Fruit fly (Drosophila melanogaster): Measurements from ENCODE around the gene PKD.

The PKD gene

DNA sequence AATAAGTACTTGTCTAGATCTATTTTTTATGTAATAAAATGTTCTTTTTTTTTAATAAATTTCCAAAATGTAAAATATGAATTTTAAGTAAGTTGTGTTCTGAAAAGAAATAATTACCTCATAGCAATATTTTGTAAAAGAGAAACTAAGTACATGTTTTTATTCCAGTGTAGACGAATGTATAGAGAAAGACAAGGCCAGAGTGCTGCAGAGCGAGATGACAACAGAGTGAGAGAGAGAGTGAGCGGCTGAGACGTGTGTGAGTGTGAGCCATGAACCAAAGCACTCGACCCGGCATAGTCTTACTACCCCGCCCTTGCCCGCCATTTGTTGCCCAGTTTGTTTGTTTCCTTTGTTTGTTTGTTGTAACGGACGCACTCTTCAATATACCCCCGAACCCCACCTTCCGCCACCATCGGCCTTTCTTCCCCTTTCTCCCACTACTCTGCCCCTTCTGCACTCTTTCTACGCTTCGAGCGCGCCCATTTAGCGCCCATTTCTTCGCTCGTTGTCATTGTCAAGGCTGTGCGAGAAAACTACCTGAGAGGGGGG lies 2.8 kb downstream of the PKD start (continued):
- no peak for TF ChIP-seq Lim3 (GFP tag; IDR thresholded peaks at IDR 0.05)
- peak; percentile 2 for TF ChIP-seq Vsx1 (GFP tag; optimal IDR thresholded peaks at IDR 0.05)
- TF ChIP-seq oc (tag; optimal IDR thresholded peaks at IDR 0.05), result peak; percentile 86
- TF ChIP-seq CG18011 (GFP tag; optimal IDR thresholded peaks at IDR 0.05), result peak; percentile 24
- TF ChIP-seq CG2120 (GFP tag; optimal IDR thresholded peaks at IDR 0.05), result peak; percentile 11
- TF ChIP-seq Gsc (GFP tag; IDR thresholded peaks at IDR 0.05), result no peak
- TF ChIP-seq Drgx (GFP tag; IDR thresholded peaks at IDR 0.05), result peak; percentile 44; the same call in 1 of the 2 replicates
- TF ChIP-seq jing (GFP tag; optimal IDR thresholded peaks at IDR 0.05), result no peak
- peak; percentile 63 for TF ChIP-seq onecut (GFP tag; IDR thresholded peaks at IDR 0.05)
- peak; percentile 72 for TF ChIP-seq dmrt11E (tag; optimal IDR thresholded peaks at IDR 0.05)
- TF ChIP-seq h (optimal IDR thresholded peaks at IDR 0.05), result no peak
- TF ChIP-seq gce (GFP tag; IDR thresholded peaks at IDR 0.05), result 0 out of 3 replicates have a peak, but pooled peaks have one; percentile 70
- peak; percentile 85 for TF ChIP-seq CG6813 (GFP tag; optimal IDR thresholded peaks at IDR 0.05)
- no peak for TF ChIP-seq D (optimal IDR thresholded peaks at IDR 0.05)
- TF ChIP-seq D (GFP tag; optimal IDR thresholded peaks at IDR 0.05), result peak; percentile 81
- peak; percentile 3 for TF ChIP-seq CG18476 (GFP tag; optimal IDR thresholded peaks at IDR 0.05)
- 0 out of 3 replicates have a peak, but pooled peaks have one; percentile 63 for TF ChIP-seq CG2199 (GFP tag; IDR thresholded peaks at IDR 0.05)
- TF ChIP-seq HmgZ (tag; optimal IDR thresholded peaks at IDR 0.05), result peak; percentile 37
- no peak for TF ChIP-seq hkb (optimal IDR thresholded peaks at IDR 0.05)
- peak; percentile 73 for TF ChIP-seq hkb (GFP tag; IDR thresholded peaks at IDR 0.05)
- TF ChIP-seq Chrac-16 (GFP tag; optimal IDR thresholded peaks at IDR 0.05), result no peak
- TF ChIP-seq CG11560 (tag; IDR thresholded peaks at IDR 0.05), result 0 out of 3 replicates have a peak, but pooled peaks have one; percentile 36
- no peak for TF ChIP-seq CG2116 (GFP tag; optimal IDR thresholded peaks at IDR 0.05)
- TF ChIP-seq Dp (GFP tag; optimal IDR thresholded peaks at IDR 0.05), result no peak
- TF ChIP-seq maf-S (GFP tag; optimal IDR thresholded peaks at IDR 0.05), result peak; percentile 12
- no peak for TF ChIP-seq hbn (GFP tag; IDR thresholded peaks at IDR 0.05; ENCODE audit: partially characterized antibody)
- TF ChIP-seq chif (GFP tag; optimal IDR thresholded peaks at IDR 0.05), result peak in 1 of 2 experiments; percentile 2
- peak; percentile 36; the same call in 1 of the 2 replicates for TF ChIP-seq ranshi (GFP tag; IDR thresholded peaks at IDR 0.05)
- TF ChIP-seq D19B (GFP tag; optimal IDR thresholded peaks at IDR 0.05), result no peak
- no peak for TF ChIP-seq Sry-δ (GFP tag; optimal IDR thresholded peaks at IDR 0.05)
- TF ChIP-seq CG2712 (tag; optimal IDR thresholded peaks at IDR 0.05), result peak; percentile 70
- peak; percentile 14 for TF ChIP-seq CG17385 (GFP tag; optimal IDR thresholded peaks at IDR 0.05)
- no peak for TF ChIP-seq CG11398 (GFP tag; optimal IDR thresholded peaks at IDR 0.05)
- no peak for TF ChIP-seq Dfd (GFP tag; optimal IDR thresholded peaks at IDR 0.05)
- peak; percentile 74 for TF ChIP-seq bcd (GFP tag; optimal IDR thresholded peaks at IDR 0.05)
- no peak for TF ChIP-seq hb (GFP tag; IDR thresholded peaks at IDR 0.05; ENCODE audit: partially characterized antibody)
- TF ChIP-seq lola (GFP tag; optimal IDR thresholded peaks at IDR 0.05), result peak in 1 of 3 experiments; percentile 88
- no peak for TF ChIP-seq Dip2 (GFP tag; IDR thresholded peaks at IDR 0.05)
- TF ChIP-seq Stat92E (GFP tag; optimal IDR thresholded peaks at IDR 0.05), result no peak
- peak; percentile 45 for TF ChIP-seq nom (GFP tag; optimal IDR thresholded peaks at IDR 0.05)
- no peak; the same call in 1 of the 2 replicates for TF ChIP-seq Ptx1 (GFP tag; IDR thresholded peaks at IDR 0.05)
- TF ChIP-seq CG15269 (tag; optimal IDR thresholded peaks at IDR 0.05), result peak; percentile 67
- TF ChIP-seq ato (GFP tag; IDR thresholded peaks at IDR 0.05; ENCODE audit: partially characterized antibody), result 0 out of 2 replicates have a peak, but pooled peaks have one; percentile 41
- TF ChIP-seq vvl (GFP tag; IDR thresholded peaks at IDR 0.05), result peak; percentile 81
- TF ChIP-seq Trl (optimal IDR thresholded peaks at IDR 0.05), result peak; percentile 69 to 70
- TF ChIP-seq Trl (GFP tag; optimal IDR thresholded peaks at IDR 0.05), result peak; percentile 61
- no peak for TF ChIP-seq tll (GFP tag; optimal IDR thresholded peaks at IDR 0.05)
- peak; percentile 64 for TF ChIP-seq HHEX (GFP tag; optimal IDR thresholded peaks at IDR 0.05)
- peak; percentile 41 for TF ChIP-seq slp2 (GFP tag; optimal IDR thresholded peaks at IDR 0.05)
- TF ChIP-seq CG33557 (GFP tag; optimal IDR thresholded peaks at IDR 0.05), result peak; percentile 57
